Worm (Caenorhabditis elegans) whole organism, young adult: ENCODE data around the gene sna-2.
A peak's percentile ranks its signal among the peaks of the same experiment; 100 is the strongest.

Source experiments
- B0035.1 ChIP-seq: sonication (generic microtip); optimal IDR thresholded peaks from 2 replicates; lab custom pipeline; 2016; ENCODE audit warnings: missing genetic modification characterization, mild to moderate bottlenecking, missing compliant biosample characterization, missing genotype, missing genetic modification reagents
- Y53F4B.3 ChIP-seq: fragments of 200-800 bp; sonication (Bioruptor generic); IDR thresholded peaks from 2 replicates; pipeline ENCODE4 v1.3.6; 2022; ENCODE audit warnings: missing genetic modification reagents, missing genetic modification characterization, missing compliant biosample characterization
- Y53G8AR.9 ChIP-seq: fragments of 200-800 bp; sonication (Bioruptor generic); conservative IDR thresholded peaks from 2 replicates; pipeline ENCODE4 v1.3.6; 2022; ENCODE audit warnings: missing genetic modification reagents, missing genetic modification characterization, missing compliant biosample characterization
- Y67H2A.10 ChIP-seq: fragments of 200-800 bp; sonication (Bioruptor generic); conservative IDR thresholded peaks from 2 replicates; pipeline ENCODE4 v1.3.6; 2022; ENCODE audit warnings: missing genetic modification reagents, missing genetic modification characterization, missing compliant biosample characterization
- Y95B8A.8 ChIP-seq: fragments of 200-800 bp; sonication (Bioruptor generic); IDR thresholded peaks from 2 replicates; pipeline ENCODE4 v1.3.6; 2022; ENCODE audit warnings: missing genetic modification reagents, missing genetic modification characterization, missing compliant biosample characterization
- aptf-3 ChIP-seq: fragments of 200-800 bp; sonication (Bioruptor generic); IDR thresholded peaks from 2 replicates; pipeline ENCODE4 v1.3.6; 2022; ENCODE audit warnings: missing genetic modification characterization, missing compliant biosample characterization
- atf-7 ChIP-seq: sonication (generic microtip); optimal IDR thresholded peaks from 2 replicates; lab custom pipeline; 2017; ENCODE audit warnings: mild to moderate bottlenecking, missing genetic modification characterization, missing compliant biosample characterization
- athp-1 ChIP-seq: sonication (generic microtip); optimal IDR thresholded peaks from 2 replicates; lab custom pipeline; 2017; ENCODE audit warnings: mild to moderate bottlenecking, missing genetic modification characterization, missing compliant biosample characterization
- ceh-27 ChIP-seq: fragments of 200-800 bp; sonication (Bioruptor generic); optimal IDR thresholded peaks from 2 replicates; lab custom pipeline; 2018; ENCODE audit warnings: mild to moderate bottlenecking, missing genetic modification characterization, moderate library complexity, missing compliant biosample characterization
- efl-1 ChIP-seq: fragments of 150-350 bp; optimal IDR thresholded peaks from 2 replicates; lab custom pipeline; 2014; ENCODE audit warnings: missing biosample characterization, missing genetic modification reagents, missing genetic modification characterization
- egrh-3 ChIP-seq: fragments of 200-800 bp; sonication (Bioruptor generic); IDR thresholded peaks from 2 replicates; pipeline ENCODE4 v1.3.6; 2022; ENCODE audit warnings: missing genetic modification reagents, missing genetic modification characterization, missing compliant biosample characterization
- ekl-4 ChIP-seq: fragments of 200-800 bp; sonication (Bioruptor generic); IDR thresholded peaks from 2 replicates; pipeline ENCODE4 v1.3.6; 2022; ENCODE audit warnings: missing genetic modification reagents, missing genetic modification characterization, missing compliant biosample characterization
- hlh-12 ChIP-seq: sonication (generic microtip); optimal IDR thresholded peaks from 2 replicates; lab custom pipeline; 2016; ENCODE audit warnings: missing genetic modification characterization, missing compliant biosample characterization
- hmg-1.2 ChIP-seq: fragments of 200-800 bp; sonication (Bioruptor generic); IDR thresholded peaks from 2 replicates; pipeline ENCODE4 v1.3.6; 2022; ENCODE audit warnings: missing genetic modification reagents, missing genetic modification characterization, missing compliant biosample characterization
- hmg-20 ChIP-seq: fragments of 200-800 bp; sonication (Bioruptor generic); IDR thresholded peaks from 2 replicates; pipeline ENCODE4 v1.3.6; 2022; ENCODE audit warnings: missing genetic modification reagents, missing genetic modification characterization, missing compliant biosample characterization
- let-526 ChIP-seq: fragments of 200-800 bp; sonication (Bioruptor generic); IDR thresholded peaks from 2 replicates; pipeline ENCODE4 v1.3.6; 2022; ENCODE audit warnings: missing genetic modification reagents, missing genetic modification characterization, missing compliant biosample characterization
- lin-26 ChIP-seq: fragments of 200-800 bp; sonication (Bioruptor generic); IDR thresholded peaks from 2 replicates; pipeline ENCODE4 v1.3.6; 2022; ENCODE audit warnings: missing genetic modification reagents, missing genetic modification characterization, missing compliant biosample characterization
- lsy-27 ChIP-seq: sonication (generic microtip); optimal IDR thresholded peaks from 2 replicates; lab custom pipeline; 2017; ENCODE audit warnings: missing genetic modification characterization, mild to moderate bottlenecking, missing compliant biosample characterization, antibody characterized with exemption, missing genotype, borderline replicate concordance; ENCODE audit not compliant: insufficient read depth
- madf-10 ChIP-seq: sonication (generic microtip); optimal IDR thresholded peaks from 2 replicates; lab custom pipeline; 2016; ENCODE audit warnings: mild to moderate bottlenecking, missing genetic modification characterization, missing compliant biosample characterization
- madf-6 ChIP-seq: fragments of 200-800 bp; sonication (Bioruptor generic); IDR thresholded peaks from 2 replicates; pipeline ENCODE4 v1.3.6; 2022; ENCODE audit warnings: missing genetic modification reagents, missing genetic modification characterization, missing compliant biosample characterization
- mel-28 ChIP-seq: sonication (generic microtip); optimal IDR thresholded peaks from 2 replicates; lab custom pipeline; 2016; ENCODE audit warnings: borderline replicate concordance, mild to moderate bottlenecking, missing genetic modification characterization, missing compliant biosample characterization
- nfya-1 ChIP-seq: sonication (generic microtip); optimal IDR thresholded peaks from 2 replicates; lab custom pipeline; 2017; ENCODE audit warnings: antibody characterized with exemption, missing compliant biosample characterization, missing genetic modification characterization, borderline replicate concordance; ENCODE audit not compliant: insufficient read depth
- nhr-120 ChIP-seq: fragments of 200-800 bp; sonication (Bioruptor generic); IDR thresholded peaks from 2 replicates; pipeline ENCODE4 v1.3.6; 2022; ENCODE audit warnings: missing genetic modification characterization, missing compliant biosample characterization
- nhr-80 ChIP-seq: sonication (generic microtip); optimal IDR thresholded peaks from 2 replicates; lab custom pipeline; 2016; ENCODE audit warnings: missing genetic modification characterization, missing compliant biosample characterization
- repo-1 ChIP-seq: sonication (generic microtip); optimal IDR thresholded peaks from 2 replicates; lab custom pipeline; 2017; ENCODE audit warnings: mild to moderate bottlenecking, missing genetic modification characterization, missing compliant biosample characterization
- sea-2 ChIP-seq: fragments of 200-800 bp; sonication (Bioruptor generic); IDR thresholded peaks from 2 replicates; pipeline ENCODE4 v1.3.6; 2022; ENCODE audit warnings: missing genetic modification characterization, missing compliant biosample characterization
- snpc-1.1 ChIP-seq: sonication (generic microtip); optimal IDR thresholded peaks from 2 replicates; lab custom pipeline; 2017; ENCODE audit warnings: missing genetic modification characterization, mild to moderate bottlenecking, missing compliant biosample characterization, antibody characterized with exemption, moderate library complexity, missing genotype, missing genetic modification reagents; ENCODE audit not compliant: insufficient read depth
- snpc-4 ChIP-seq, 5 experiments: fragments of 150-350 bp in 1 of 5; sonication (generic microtip) in 4 of 5; optimal IDR thresholded peaks; 2 replicates each; lab custom pipeline; 2014 to 2018; ENCODE audit warnings: missing genetic modification characterization in 5 of 5, missing biosample characterization in 3 of 5, antibody characterized with exemption in 2 of 5, mild to moderate bottlenecking in 2 of 5, missing compliant biosample characterization in 2 of 5, missing genotype in 2 of 5, moderate library complexity in 2 of 5, missing genetic modification reagents in 1 of 5
- tbp1 ChIP-seq: fragments of 200-800 bp; sonication (Bioruptor generic); optimal IDR thresholded peaks from 2 replicates; lab custom pipeline; 2018; ENCODE audit warnings: mild to moderate bottlenecking, missing genetic modification characterization, missing compliant biosample characterization
- tlf-1 ChIP-seq: fragments of 200-800 bp; sonication (Bioruptor generic); optimal IDR thresholded peaks from 2 replicates; lab custom pipeline; 2018; ENCODE audit warnings: mild to moderate bottlenecking, missing genetic modification characterization, missing compliant biosample characterization
- ztf-28 ChIP-seq: fragments of 200-800 bp; sonication (Bioruptor generic); IDR thresholded peaks from 2 replicates; pipeline ENCODE4 v1.3.6; 2022; ENCODE audit warnings: missing genetic modification reagents, missing genetic modification characterization, missing compliant biosample characterization
- ztf-3 ChIP-seq: fragments of 200-800 bp; sonication (Bioruptor generic); optimal IDR thresholded peaks from 2 replicates; lab custom pipeline; 2018; ENCODE audit warnings: mild to moderate bottlenecking, missing genetic modification characterization, missing compliant biosample characterization

Gene sna-2

ce11 chrIV:9762667-9763173, 14.7 kb downstream of the sna-2 start:
- TF ChIP-seq nhr-80 (tag; lab: Kevin White, UChicago) (peak; percentile 12), tlf-1 (GFP tag; lab: Kevin White, UChicago) (no peak)

ce11 chrIV:9761751-9762150, 15.7 kb downstream of the sna-2 start:
- TF ChIP-seq ekl-4 (GFP tag; lab: Robert Waterston, UW) (no peak), hmg-20 (GFP tag; lab: Robert Waterston, UW) (no peak), B0035.1 (tag; lab: Kevin White, UChicago) (no peak)

ce11 chrIV:9757425-9757740, 20.1 kb downstream of the sna-2 start, which contains the start of gene nhr-97:
TSS of gene nhr-97 (plus strand) at chrIV:9757641.
- TF ChIP-seq hlh-12 (no peak), let-526 (GFP tag; lab: Robert Waterston, UW) (no peak), madf-10 (tag; lab: Kevin White, UChicago) (no peak), nhr-120 (GFP tag; lab: Robert Waterston, UW) (no peak), lin-26 (no peak), egrh-3 (GFP tag; lab: Robert Waterston, UW) (no peak), Y67H2A.10 (no peak), Y53F4B.3 (GFP tag; lab: Robert Waterston, UW) (no peak), lsy-27 (tag; lab: Kevin White, UChicago) (no peak), nfya-1 (tag; lab: Kevin White, UChicago) (no peak), atf-7 (tag; lab: Kevin White, UChicago) (no peak), madf-6 (GFP tag; lab: Robert Waterston, UW) (no peak), aptf-3 (no peak), ceh-27 (GFP tag; lab: Kevin White, UChicago) (no peak), athp-1 (no peak), Y95B8A.8 (GFP tag; lab: Robert Waterston, UW) (no peak), Y53G8AR.9 (GFP tag; lab: Robert Waterston, UW) (no peak)

- TF ChIP-seq mel-28 (tag; lab: Kevin White, UChicago) (no peak), ztf-28 (GFP tag; lab: Robert Waterston, UW) (no peak), B0035.1 (tag; lab: Kevin White, UChicago) (no peak), snpc-4 (GFP tag; optimal IDR thresholded peaks at IDR 0.05; lab: Kevin White, UChicago) (no peak), snpc-4 (tag; optimal IDR thresholded peaks at IDR 0.05; lab: Kevin White, UChicago) (peak in 1 of 4 experiments; percentile 13), nhr-80 (tag; lab: Kevin White, UChicago) (peak; percentile 81), ekl-4 (GFP tag; lab: Robert Waterston, UW) (no peak), hmg-1.2 (GFP tag; lab: Robert Waterston, UW) (peak; percentile 67; the same call in 1 of the 2 replicates), efl-1 (GFP tag; lab: Kevin White, UChicago) (no peak)
These were observed 20.6 kb downstream of the sna-2 start for ce11 chrIV:9756647-9757424.

ce11 chrIV:9755713-9756112, 21.7 kb downstream of the sna-2 start:
- TF ChIP-seq ztf-3 (no peak), snpc-1.1 (tag; lab: Kevin White, UChicago) (no peak), mel-28 (tag; lab: Kevin White, UChicago) (no peak), sea-2 (no peak), tbp1 (no peak), Y53F4B.3 (GFP tag; lab: Robert Waterston, UW) (no peak), nhr-80 (tag; lab: Kevin White, UChicago) (no peak), ekl-4 (GFP tag; lab: Robert Waterston, UW) (no peak), repo-1 (tag; lab: Kevin White, UChicago) (no peak)
